Worm (Caenorhabditis elegans) whole organism, late embryonic: ENCODE results near the gene F11A5.5.

Experiments
- F13H6.1 ChIP-seq: sonication (generic microtip); optimal IDR thresholded peaks from 2 replicates; lab custom pipeline; 2016; ENCODE audit warnings: missing genetic modification characterization, missing compliant biosample characterization
- K02D7.2 ChIP-seq: sonication (generic microtip); optimal IDR thresholded peaks from 2 replicates; lab custom pipeline; 2017; ENCODE audit warnings: mild to moderate bottlenecking, missing genetic modification characterization, missing compliant biosample characterization
- K09A11.1 ChIP-seq: sonication (generic microtip); optimal IDR thresholded peaks from 2 replicates; lab custom pipeline; 2017; ENCODE audit warnings: antibody characterized with exemption, mild to moderate bottlenecking, missing genetic modification characterization, missing compliant biosample characterization; ENCODE audit not compliant: insufficient read depth
- T23F11.4 ChIP-seq: fragments of 200-800 bp; sonication (Bioruptor generic); optimal IDR thresholded peaks from 2 replicates; lab custom pipeline; 2018; ENCODE audit warnings: mild to moderate bottlenecking, missing genetic modification characterization, missing compliant biosample characterization
- Y22D7AL.16 ChIP-seq: sonication (generic microtip); optimal IDR thresholded peaks from 2 replicates; lab custom pipeline; 2016; ENCODE audit warnings: missing genetic modification characterization, missing compliant biosample characterization
- ceh-14 ChIP-seq: sonication (generic microtip); optimal IDR thresholded peaks from 2 replicates; lab custom pipeline; 2016; ENCODE audit warnings: missing genotype, missing genetic modification characterization, missing compliant biosample characterization
- ceh-18 ChIP-seq: sonication (generic microtip); optimal IDR thresholded peaks from 2 replicates; lab custom pipeline; 2016; ENCODE audit warnings: missing genetic modification characterization, missing compliant biosample characterization
- ceh-2 ChIP-seq: sonication (generic microtip); optimal IDR thresholded peaks from 2 replicates; lab custom pipeline; 2016; ENCODE audit warnings: missing genotype, missing genetic modification characterization, missing compliant biosample characterization
- ceh-22 ChIP-seq: sonication (generic microtip); optimal IDR thresholded peaks from 2 replicates; lab custom pipeline; 2017; ENCODE audit warnings: missing biosample characterization, missing genetic modification characterization
- ceh-24 ChIP-seq: sonication (generic microtip); optimal IDR thresholded peaks from 2 replicates; lab custom pipeline; 2016; ENCODE audit warnings: mild to moderate bottlenecking, missing genetic modification characterization, missing compliant biosample characterization
- ceh-31 ChIP-seq: sonication (generic microtip); optimal IDR thresholded peaks from 2 replicates; lab custom pipeline; 2016; ENCODE audit warnings: missing genetic modification characterization, missing compliant biosample characterization
- ceh-34 ChIP-seq: sonication (generic microtip); optimal IDR thresholded peaks from 2 replicates; lab custom pipeline; 2016; ENCODE audit warnings: mild to moderate bottlenecking, missing genetic modification characterization, missing compliant biosample characterization
- ceh-6 ChIP-seq: fragments of 200-800 bp; sonication (Bioruptor generic); optimal IDR thresholded peaks from 2 replicates; lab custom pipeline; 2018; ENCODE audit warnings: mild to moderate bottlenecking, missing genetic modification characterization, missing compliant biosample characterization
- che-1 ChIP-seq: sonication (generic microtip); optimal IDR thresholded peaks from 2 replicates; lab custom pipeline; 2016; ENCODE audit warnings: mild to moderate bottlenecking, missing genetic modification characterization, missing compliant biosample characterization
- elt-4 ChIP-seq: sonication (generic microtip); optimal IDR thresholded peaks from 2 replicates; lab custom pipeline; 2016; ENCODE audit warnings: missing genetic modification characterization, missing compliant biosample characterization
- ets-4 ChIP-seq: sonication (generic microtip); optimal IDR thresholded peaks from 2 replicates; lab custom pipeline; 2016; ENCODE audit warnings: missing genetic modification characterization, missing compliant biosample characterization
- fax-1 ChIP-seq: sonication (generic microtip); optimal IDR thresholded peaks from 2 replicates; lab custom pipeline; 2016; ENCODE audit warnings: missing genotype, missing genetic modification characterization, missing compliant biosample characterization
- hlh-6 ChIP-seq: sonication (generic microtip); optimal IDR thresholded peaks from 2 replicates; lab custom pipeline; 2016; ENCODE audit warnings: missing genotype, missing genetic modification characterization, missing compliant biosample characterization
- lim-6 ChIP-seq: sonication (generic microtip); optimal IDR thresholded peaks from 2 replicates; lab custom pipeline; 2016; ENCODE audit warnings: missing genetic modification characterization, missing compliant biosample characterization
- lin-11 ChIP-seq: fragments of 200-800 bp; sonication (Bioruptor generic); optimal IDR thresholded peaks from 2 replicates; lab custom pipeline; 2018; ENCODE audit warnings: mild to moderate bottlenecking, missing genetic modification characterization, missing compliant biosample characterization
- madf-2 ChIP-seq: sonication (generic microtip); optimal IDR thresholded peaks from 2 replicates; lab custom pipeline; 2017; ENCODE audit warnings: missing genetic modification characterization, missing compliant biosample characterization
- mec-3 ChIP-seq: sonication (generic microtip); optimal IDR thresholded peaks from 2 replicates; lab custom pipeline; 2016; ENCODE audit warnings: borderline replicate concordance, missing genetic modification characterization, missing compliant biosample characterization
- nhr-11 ChIP-seq: fragments of 150-350 bp; optimal IDR thresholded peaks from 2 replicates; lab custom pipeline; 2014; ENCODE audit warnings: missing biosample characterization, missing genetic modification characterization
- npax-4 ChIP-seq: sonication (generic microtip); optimal IDR thresholded peaks from 2 replicates; lab custom pipeline; 2016; ENCODE audit warnings: missing genetic modification characterization, missing compliant biosample characterization
- odd-2 ChIP-seq: sonication (generic microtip); optimal IDR thresholded peaks from 2 replicates; lab custom pipeline; 2017; ENCODE audit warnings: antibody characterized with exemption, mild to moderate bottlenecking, missing genetic modification characterization, missing compliant biosample characterization
- pax-1 ChIP-seq: fragments of 150-350 bp; optimal IDR thresholded peaks from 2 replicates; lab custom pipeline; 2014; ENCODE audit warnings: missing biosample characterization, missing genetic modification characterization
- pha-2 ChIP-seq: sonication (generic microtip); optimal IDR thresholded peaks from 2 replicates; lab custom pipeline; 2017; ENCODE audit warnings: mild to moderate bottlenecking, missing genetic modification characterization, missing compliant biosample characterization
- pha-4 ChIP-seq: fragments of 150-350 bp; optimal IDR thresholded peaks from 2 replicates; lab custom pipeline; 2018; ENCODE audit warnings: missing biosample characterization, missing genetic modification reagents, missing genetic modification characterization
- pros-1 ChIP-seq: fragments of 150-350 bp; optimal IDR thresholded peaks from 2 replicates; lab custom pipeline; 2014; ENCODE audit warnings: missing biosample characterization, missing genetic modification reagents, missing genetic modification characterization
- ref-2 ChIP-seq: sonication (generic microtip); optimal IDR thresholded peaks from 2 replicates; lab custom pipeline; 2016; ENCODE audit warnings: missing genetic modification characterization, missing compliant biosample characterization
- sox-2 ChIP-seq: fragments of 200-800 bp; sonication (Bioruptor generic); IDR thresholded peaks from 2 replicates; pipeline ENCODE4 v1.3.6; 2022; ENCODE audit warnings: missing genetic modification reagents, missing genetic modification characterization, missing compliant biosample characterization
- sox-4 ChIP-seq: sonication (generic microtip); optimal IDR thresholded peaks from 2 replicates; lab custom pipeline; 2017; ENCODE audit warnings: mild to moderate bottlenecking, missing genetic modification characterization, inconsistent platforms, missing compliant biosample characterization
- syd-9 ChIP-seq: sonication (generic microtip); optimal IDR thresholded peaks from 2 replicates; lab custom pipeline; 2016; ENCODE audit warnings: mild to moderate bottlenecking, missing genetic modification characterization, moderate library complexity, missing compliant biosample characterization
- tbx-2 ChIP-seq: sonication (generic microtip); optimal IDR thresholded peaks from 2 replicates; lab custom pipeline; 2016; ENCODE audit warnings: missing genetic modification characterization, missing compliant biosample characterization
- tbx-7 ChIP-seq: sonication (generic microtip); optimal IDR thresholded peaks from 2 replicates; lab custom pipeline; 2016; ENCODE audit warnings: missing genotype, missing genetic modification characterization, missing compliant biosample characterization
- unc-3 ChIP-seq, 2 experiments: fragments of 200-800 bp in 1 of 2; sonication (Bioruptor generic) in 1 of 2; sonication (generic microtip) in 1 of 2; conservative IDR thresholded peaks in 1 of 2; optimal IDR thresholded peaks in 1 of 2; 2 replicates each; pipeline versions ENCODE4 v1.3.6 to Lab custom; 2016 to 2022; ENCODE audit warnings: missing compliant biosample characterization in 2 of 2, missing genetic modification characterization in 2 of 2, missing genetic modification reagents in 1 of 2
- unc-42 ChIP-seq: sonication (generic microtip); optimal IDR thresholded peaks from 2 replicates; lab custom pipeline; 2016; ENCODE audit warnings: missing genotype, missing genetic modification characterization, missing compliant biosample characterization
- unc-55 ChIP-seq: sonication (generic microtip); optimal IDR thresholded peaks from 2 replicates; lab custom pipeline; 2017; ENCODE audit warnings: missing biosample characterization, missing genetic modification reagents, missing genetic modification characterization
- unc-86 ChIP-seq: sonication (generic microtip); optimal IDR thresholded peaks from 2 replicates; lab custom pipeline; 2016; ENCODE audit warnings: missing genetic modification characterization, missing compliant biosample characterization
- ztf-16 ChIP-seq: sonication (generic microtip); optimal IDR thresholded peaks from 2 replicates; lab custom pipeline; 2017; ENCODE audit warnings: missing genetic modification characterization, missing compliant biosample characterization

F11A5.5 gene

DNA sequence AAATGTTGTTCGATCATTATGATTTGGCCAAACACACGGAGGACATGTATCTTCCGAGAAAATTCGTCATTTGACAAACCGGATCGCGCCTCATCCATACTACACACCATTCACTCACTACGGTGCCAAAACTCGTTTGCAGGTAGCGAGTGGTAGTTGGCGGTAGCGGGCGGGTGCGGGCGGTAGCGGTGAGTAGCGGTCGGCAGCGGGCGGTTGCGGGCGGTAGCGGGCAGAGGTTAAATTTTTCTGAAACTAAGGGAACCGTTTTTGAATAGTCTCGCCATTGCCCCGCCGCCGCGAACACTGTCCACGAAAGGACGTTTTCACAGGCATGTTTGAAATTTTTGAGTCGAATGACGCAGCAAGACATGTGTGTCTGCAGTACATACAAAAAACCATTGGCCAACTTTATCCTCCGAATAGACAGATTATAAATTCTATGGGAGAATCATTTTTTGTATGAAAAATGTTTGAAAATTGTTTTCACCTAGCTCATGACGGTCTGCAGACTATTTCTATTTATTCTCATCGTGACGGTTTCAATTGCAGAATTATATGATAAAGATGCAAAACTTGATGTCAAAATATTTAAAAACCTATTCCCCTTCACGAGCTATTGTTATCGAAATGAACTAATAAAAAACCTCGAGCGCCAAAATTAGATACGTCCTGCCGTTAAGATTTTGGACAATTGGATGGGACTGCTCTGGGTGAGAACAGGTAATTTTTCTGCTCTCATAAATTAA lies 12.3 kb downstream of the F11A5.5 start, which contains the start of gene F11A5.16:
Gene F11A5.16, plus strand, starts transcription at position 696 of the 746 bp plus-strand sequence.
- TF ChIP-seq ets-4 (no peak), lin-11 (tag; lab: Kevin White, UChicago) (no peak), ceh-22 (tag; lab: Kevin White, UChicago) (no peak), ceh-24 (no peak), syd-9 (tag; lab: Kevin White, UChicago) (no peak), lim-6 (no peak), mec-3 (tag; lab: Kevin White, UChicago) (no peak), npax-4 (tag; lab: Kevin White, UChicago) (no peak), ref-2 (tag; lab: Kevin White, UChicago) (no peak), K02D7.2 (tag; lab: Kevin White, UChicago) (no peak), ceh-14 (tag; lab: Kevin White, UChicago) (no peak), ceh-34 (tag; lab: Kevin White, UChicago) (no peak), ceh-18 (no peak), tbx-2 (tag; lab: Kevin White, UChicago) (no peak), pax-1 (tag; lab: Kevin White, UChicago) (no peak), F13H6.1 (tag; lab: Kevin White, UChicago) (no peak), K09A11.1 (no peak), tbx-7 (tag; lab: Kevin White, UChicago) (no peak), T23F11.4 (GFP tag; lab: Kevin White, UChicago) (no peak)

DNA sequence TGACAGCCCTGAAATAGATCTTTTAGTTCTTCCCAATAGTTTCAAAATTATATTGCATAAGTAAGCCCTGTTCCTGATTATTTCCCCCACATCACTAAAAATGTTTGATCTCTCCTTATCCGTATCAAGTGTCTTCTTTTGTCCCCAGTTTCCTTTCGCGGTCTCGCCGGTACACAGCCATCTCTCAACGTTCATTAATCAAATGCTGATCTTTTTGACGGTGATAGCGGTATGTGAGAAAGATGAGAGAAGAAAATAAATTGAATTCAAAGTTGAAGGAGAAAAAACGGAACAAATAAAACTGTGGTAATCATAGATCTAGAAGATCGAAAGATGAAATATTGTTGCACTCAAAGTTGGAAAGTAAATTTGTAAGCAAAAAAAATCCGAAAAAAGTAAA lies 13.6 kb downstream of the F11A5.5 start:
- no peak for TF ChIP-seq K09A11.1
- no peak for TF ChIP-seq hlh-6 (tag; lab: Kevin White, UChicago)
- TF ChIP-seq ceh-6, result no peak
- no peak for TF ChIP-seq K02D7.2 (tag; lab: Kevin White, UChicago)
- no peak for TF ChIP-seq odd-2 (tag; lab: Kevin White, UChicago)
- no peak for TF ChIP-seq pros-1 (tag; lab: Kevin White, UChicago)
- no peak for TF ChIP-seq ztf-16
- no peak for TF ChIP-seq unc-55 (GFP tag; lab: Kevin White, UChicago)
- no peak for TF ChIP-seq sox-4 (tag; lab: Kevin White, UChicago)
- no peak for TF ChIP-seq lin-11 (tag; lab: Kevin White, UChicago)
- TF ChIP-seq ceh-22 (tag; lab: Kevin White, UChicago), result no peak
- no peak for TF ChIP-seq tbx-7 (tag; lab: Kevin White, UChicago)
- no peak for TF ChIP-seq syd-9 (tag; lab: Kevin White, UChicago)
- TF ChIP-seq unc-3 (GFP tag; conservative IDR thresholded peaks at IDR 0.05; lab: Robert Waterston, UW), result no peak
- no peak for TF ChIP-seq unc-3 (tag; optimal IDR thresholded peaks at IDR 0.05; lab: Kevin White, UChicago)
- no peak for TF ChIP-seq Y22D7AL.16 (tag; lab: Kevin White, UChicago)
- TF ChIP-seq lim-6, result no peak
- no peak for TF ChIP-seq sox-2 (GFP tag; lab: Robert Waterston, UW)
- TF ChIP-seq mec-3 (tag; lab: Kevin White, UChicago), result no peak
- TF ChIP-seq pha-4, result no peak
- no peak for TF ChIP-seq ceh-2 (tag; lab: Kevin White, UChicago)

DNA sequence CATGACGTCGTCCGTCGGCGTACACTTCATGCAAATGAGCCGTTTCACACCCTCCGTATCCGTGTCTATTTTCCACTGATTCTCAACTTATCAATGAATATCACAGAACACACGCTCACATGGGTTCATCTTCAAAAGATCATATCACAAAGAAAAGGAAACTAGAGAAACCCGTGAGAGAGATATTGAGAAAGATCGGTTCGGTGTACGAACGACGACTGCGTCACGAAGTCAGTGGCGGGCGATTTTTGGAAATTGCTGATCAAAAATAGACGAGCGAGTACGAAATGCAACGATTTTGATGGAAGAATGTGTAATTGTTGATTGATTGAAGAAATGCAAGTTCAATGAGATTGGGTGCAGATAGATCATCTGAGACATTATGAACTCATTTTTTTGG lies 15.2 kb downstream of the F11A5.5 start:
- TF ChIP-seq mec-3 (tag; lab: Kevin White, UChicago), result no peak
- no peak for TF ChIP-seq nhr-11 (tag; lab: Kevin White, UChicago)
- TF ChIP-seq unc-86 (tag; lab: Kevin White, UChicago), result no peak

DNA sequence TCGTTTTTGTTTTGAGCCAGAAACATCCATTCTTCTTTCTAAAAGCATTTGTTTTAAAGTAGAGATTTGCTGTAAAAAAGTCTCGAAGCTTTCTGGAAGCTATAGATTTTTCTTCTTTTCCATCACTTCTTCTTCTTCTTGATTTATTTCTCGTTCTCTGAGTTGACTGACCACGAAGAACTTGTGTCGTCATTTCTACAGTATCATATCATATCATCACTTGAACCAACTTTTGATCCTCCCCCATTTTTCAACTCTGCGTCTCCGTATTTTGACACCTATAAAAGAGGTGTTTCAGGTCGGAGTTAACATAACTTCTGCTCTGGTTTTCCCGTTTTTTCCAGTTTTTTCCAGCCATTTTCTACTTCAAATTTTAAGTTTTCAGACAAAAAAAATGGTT lies 16.4 kb downstream of the F11A5.5 start, which contains the start of gene F11A5.9:
Gene F11A5.9, plus strand, starts transcription at position 386 of the 400 bp plus-strand sequence.
- TF ChIP-seq fax-1 (tag; lab: Kevin White, UChicago) (no peak), unc-55 (GFP tag; lab: Kevin White, UChicago) (no peak), elt-4 (tag; lab: Kevin White, UChicago) (no peak), Y22D7AL.16 (tag; lab: Kevin White, UChicago) (no peak), ets-4 (no peak), unc-42 (no peak), madf-2 (tag; lab: Kevin White, UChicago) (no peak), K02D7.2 (tag; lab: Kevin White, UChicago) (no peak), ceh-31 (tag; lab: Kevin White, UChicago) (no peak), che-1 (no peak), odd-2 (tag; lab: Kevin White, UChicago) (no peak), ceh-34 (tag; lab: Kevin White, UChicago) (no peak), pha-2 (no peak)
